Fruit fly (Drosophila melanogaster) whole organism, wandering third instar larva: ENCODE results near the gene CG8301.

Source experiments
- CG32264 ChIP-seq: fragments of 200-800 bp; sonication (Bioruptor generic); optimal IDR thresholded peaks from 2 replicates; lab custom pipeline; 2016; ENCODE audit warnings: missing biosample characterization, missing genetic modification characterization
- CG9705 ChIP-seq: fragments of 200-800 bp; sonication (Bioruptor generic); optimal IDR thresholded peaks from 2 replicates; lab custom pipeline; 2018; ENCODE audit warnings: missing biosample characterization, mild to moderate bottlenecking, missing genetic modification characterization
- CrebA ChIP-seq: fragments of 200-800 bp; sonication (Bioruptor generic); optimal IDR thresholded peaks from 2 replicates; lab custom pipeline; 2016; ENCODE audit warnings: missing biosample characterization, mild to moderate bottlenecking, missing genetic modification characterization, borderline replicate concordance
- Dfd ChIP-seq: fragments of >200 bp; optimal IDR thresholded peaks from 2 replicates; lab custom pipeline; 2017; ENCODE audit warnings: missing biosample characterization, missing genetic modification characterization
- Dif ChIP-seq: fragments of 200-275, 200-300 bp; sonication (Bioruptor generic); optimal IDR thresholded peaks from 2 replicates; lab custom pipeline; 2018; ENCODE audit warnings: missing biosample characterization, missing genetic modification characterization; ENCODE audit not compliant: partially characterized antibody
- GATAd ChIP-seq: sonication (Bioruptor generic); optimal IDR thresholded peaks from 2 replicates; lab custom pipeline; 2016; ENCODE audit warnings: missing biosample characterization, missing genetic modification characterization
- HLH106 ChIP-seq: fragments of 200-800 bp; optimal IDR thresholded peaks from 3 replicates; lab custom pipeline; 2019; ENCODE audit warnings: missing biosample characterization, mild to moderate bottlenecking, missing genetic modification characterization, moderate library complexity
- Hnf4 ChIP-seq: fragments of 200-800 bp; sonication (Bioruptor generic); optimal IDR thresholded peaks from 2 replicates; lab custom pipeline; 2016; ENCODE audit warnings: missing biosample characterization, mild to moderate bottlenecking, missing genetic modification characterization
- Hr78 ChIP-seq: fragments of >200 bp; optimal IDR thresholded peaks from 2 replicates; lab custom pipeline; 2017; ENCODE audit warnings: missing biosample characterization, missing genetic modification characterization
- Jra ChIP-seq: sonication (Bioruptor generic); optimal IDR thresholded peaks from 2 replicates; lab custom pipeline; 2016; ENCODE audit warnings: missing biosample characterization, missing genetic modification characterization
- Mio ChIP-seq: sonication (Bioruptor generic); optimal IDR thresholded peaks from 2 replicates; lab custom pipeline; 2016; ENCODE audit warnings: missing biosample characterization, missing genetic modification characterization
- Myc ChIP-seq: fragments of >200 bp; optimal IDR thresholded peaks from 2 replicates; lab custom pipeline; 2017
- N ChIP-seq: fragments of >200 bp; optimal IDR thresholded peaks from 2 replicates; lab custom pipeline; 2018; ENCODE audit warnings: missing biosample characterization, missing external identifiers, missing genetic modification characterization
- OdsH ChIP-seq: fragments of 200-800 bp; sonication (Bioruptor generic); optimal IDR thresholded peaks from 2 replicates; lab custom pipeline; 2016; ENCODE audit warnings: missing biosample characterization, mild to moderate bottlenecking, missing genetic modification characterization
- Rel ChIP-seq, 2 experiments: fragments of 200-800 bp; sonication (Bioruptor generic) in 1 of 2; optimal IDR thresholded peaks; 2 replicates in 1 of 2; 3 replicates in 1 of 2; lab custom pipeline; 2016 to 2019; ENCODE audit warnings: mild to moderate bottlenecking in 2 of 2, missing biosample characterization in 2 of 2, missing genetic modification characterization in 2 of 2, moderate library complexity in 1 of 2
- Sp1 ChIP-seq: fragments of 200-800 bp; sonication (Bioruptor generic); optimal IDR thresholded peaks from 3 replicates; lab custom pipeline; 2019; ENCODE audit warnings: missing biosample characterization, mild to moderate bottlenecking, missing genetic modification characterization, moderate library complexity
- Vsx2 ChIP-seq: fragments of 200-300, 225-300 bp; sonication (Bioruptor generic); optimal IDR thresholded peaks from 2 replicates; lab custom pipeline; 2018; ENCODE audit warnings: missing biosample characterization, missing genetic modification characterization; ENCODE audit not compliant: partially characterized antibody
- br ChIP-seq: fragments of 200-800 bp; sonication (Bioruptor generic); optimal IDR thresholded peaks from 2 replicates; lab custom pipeline; 2016; ENCODE audit warnings: missing biosample characterization, missing genetic modification characterization
- brk ChIP-seq: fragments of 200-800 bp; sonication (Bioruptor generic); optimal IDR thresholded peaks from 2 replicates; lab custom pipeline; 2016; ENCODE audit warnings: missing biosample characterization, mild to moderate bottlenecking, missing genetic modification characterization
- dl ChIP-seq, 2 experiments: fragments of 175-275, 200-275 bp in 1 of 2; fragments of 200-275 bp in 1 of 2; sonication (Bioruptor generic); optimal IDR thresholded peaks; lab custom pipeline; 2018; ENCODE audit warnings: mild to moderate bottlenecking in 2 of 2, missing biosample characterization in 2 of 2, missing genetic modification characterization in 2 of 2, moderate library complexity in 2 of 2; ENCODE audit not compliant: partially characterized antibody in 2 of 2, insufficient read depth in 1 of 2
- dmrt93B ChIP-seq: fragments of 200-800 bp; sonication (Bioruptor generic); optimal IDR thresholded peaks from 2 replicates; lab custom pipeline; 2018; ENCODE audit warnings: missing biosample characterization, mild to moderate bottlenecking, missing genetic modification characterization
- dsf ChIP-seq: sonication (Bioruptor generic); optimal IDR thresholded peaks from 2 replicates; lab custom pipeline; 2016; ENCODE audit warnings: missing biosample characterization, missing genetic modification characterization, borderline replicate concordance
- ey ChIP-seq: fragments of 200-800 bp; sonication (Bioruptor generic); optimal IDR thresholded peaks from 2 replicates; lab custom pipeline; 2016; ENCODE audit warnings: missing biosample characterization, missing genetic modification characterization
- foxo ChIP-seq, 2 experiments: fragments of 200-800 bp; sonication (Bioruptor generic); optimal IDR thresholded peaks; 2 replicates in 1 of 2; 3 replicates in 1 of 2; lab custom pipeline; 2016 to 2017; ENCODE audit warnings: missing biosample characterization in 2 of 2, missing genetic modification characterization in 2 of 2
- fru ChIP-seq: fragments of 200-800 bp; sonication (Bioruptor generic); optimal IDR thresholded peaks from 3 replicates; lab custom pipeline; 2016; ENCODE audit warnings: missing biosample characterization, mild to moderate bottlenecking, missing genetic modification characterization
- h ChIP-seq: fragments of 200-800 bp; sonication (Bioruptor generic); optimal IDR thresholded peaks from 3 replicates; lab custom pipeline; 2016; ENCODE audit warnings: missing biosample characterization, mild to moderate bottlenecking, missing genetic modification characterization
- jim ChIP-seq: fragments of 175-275, 200-325 bp; sonication (Bioruptor generic); optimal IDR thresholded peaks from 2 replicates; lab custom pipeline; 2016; ENCODE audit warnings: missing biosample characterization, mild to moderate bottlenecking, missing genetic modification characterization
- lola ChIP-seq: fragments of >200 bp; optimal IDR thresholded peaks from 2 replicates; lab custom pipeline; 2017; ENCODE audit warnings: missing biosample characterization, missing genetic modification characterization
- pan ChIP-seq: fragments of >200 bp; optimal IDR thresholded peaks from 2 replicates; lab custom pipeline; 2017
- psq ChIP-seq: fragments of 200-800 bp; sonication (Bioruptor generic); optimal IDR thresholded peaks from 3 replicates; lab custom pipeline; 2017; ENCODE audit warnings: missing biosample characterization, mild to moderate bottlenecking, missing genetic modification characterization, moderate library complexity
- rgr ChIP-seq: fragments of 200-800 bp; sonication (Bioruptor generic); optimal IDR thresholded peaks from 3 replicates; lab custom pipeline; 2016; ENCODE audit warnings: missing biosample characterization, mild to moderate bottlenecking, missing genetic modification characterization
- sage ChIP-seq: fragments of 200-800 bp; sonication (Bioruptor generic); optimal IDR thresholded peaks from 2 replicates; lab custom pipeline; 2016; ENCODE audit warnings: missing biosample characterization, mild to moderate bottlenecking, missing genetic modification characterization
- sv ChIP-seq: fragments of 200-800 bp; sonication (Bioruptor generic); optimal IDR thresholded peaks from 3 replicates; lab custom pipeline; 2016; ENCODE audit warnings: missing biosample characterization, missing genetic modification characterization
- tai ChIP-seq: sonication (Bioruptor generic); optimal IDR thresholded peaks from 2 replicates; lab custom pipeline; 2016; ENCODE audit warnings: missing biosample characterization, missing genetic modification characterization
- usp ChIP-seq: fragments of >200 bp; optimal IDR thresholded peaks from 2 replicates; lab custom pipeline; 2017; ENCODE audit warnings: missing biosample characterization, missing genetic modification characterization
- woc ChIP-seq: sonication (Bioruptor generic); optimal IDR thresholded peaks from 2 replicates; lab custom pipeline; 2016; ENCODE audit warnings: missing biosample characterization, mild to moderate bottlenecking, missing genetic modification characterization

CG8301 gene

DNA sequence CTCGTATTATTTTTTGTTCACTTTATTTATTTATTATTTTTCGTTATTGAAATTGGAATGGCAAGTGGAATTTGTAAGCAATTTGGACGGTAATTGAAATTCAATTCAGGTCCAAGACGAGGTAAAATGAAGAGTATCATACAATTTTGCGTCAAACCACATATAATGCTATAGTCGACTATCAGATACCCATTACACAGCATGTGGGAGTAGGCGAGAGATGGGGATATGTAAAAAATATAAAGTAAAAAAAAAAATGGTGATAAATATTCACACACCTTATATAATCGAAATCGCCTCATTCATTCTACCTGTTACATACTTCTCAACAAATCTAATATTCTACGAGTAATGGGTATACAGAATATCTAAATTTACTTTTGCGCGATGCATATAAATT, 31.1 kb downstream of the CG8301 start (continued):
- TF ChIP-seq psq (GFP tag; lab: Kevin White, UChicago): peak; percentile 6
- no peak for TF ChIP-seq GATAd (GFP tag; lab: Kevin White, UChicago)
- no peak for TF ChIP-seq Myc (lab: Kevin White, UChicago)

DNA sequence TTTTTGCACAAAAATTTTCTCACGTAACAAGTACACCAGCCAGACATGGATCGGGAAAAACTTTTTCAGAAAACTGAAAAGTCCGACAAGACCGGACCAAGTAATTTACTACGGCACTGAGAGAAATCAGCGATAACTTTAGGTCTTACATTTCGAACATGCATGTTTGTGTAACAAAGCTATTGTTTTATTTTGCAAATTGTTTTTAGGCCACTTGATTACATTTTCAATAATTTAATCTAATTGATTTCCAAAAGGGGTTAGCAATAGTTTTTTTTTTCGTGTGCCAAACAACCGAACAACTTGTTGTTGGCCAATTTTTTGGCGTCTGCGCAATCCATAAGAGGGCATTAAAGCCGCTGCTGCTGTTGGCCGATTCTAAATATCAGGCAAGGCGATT, 32.0 kb downstream of the CG8301 start:
- TF ChIP-seq psq (GFP tag; lab: Kevin White, UChicago): peak; percentile 72
- TF ChIP-seq h: peak; percentile 88
- peak; percentile 88 for TF ChIP-seq br
- peak; percentile 87 for TF ChIP-seq ey (GFP tag; lab: Kevin White, UChicago)
- peak; percentile 65 for TF ChIP-seq sage (GFP tag; lab: Kevin White, UChicago)
- TF ChIP-seq CG32264 (GFP tag; lab: Kevin White, UChicago): peak; percentile 70
- no peak for TF ChIP-seq Dif (GFP tag; lab: Kevin White, UChicago)
- peak; percentile 71 for TF ChIP-seq woc
- peak; percentile 63 for TF ChIP-seq dmrt93B (GFP tag; lab: Kevin White, UChicago)
- peak; percentile 84 for TF ChIP-seq rgr
- TF ChIP-seq sv (GFP tag; lab: Kevin White, UChicago): peak; percentile 3
- peak; percentile 26 for TF ChIP-seq CrebA (GFP tag; lab: Kevin White, UChicago)
- no peak for TF ChIP-seq Dfd (GFP tag; lab: Kevin White, UChicago)
- TF ChIP-seq foxo (GFP tag; optimal IDR thresholded peaks at IDR 0.05; lab: Kevin White, UChicago): peak; percentile 9 to 89
- TF ChIP-seq fru (GFP tag; lab: Kevin White, UChicago): peak; percentile 92
- TF ChIP-seq GATAd (GFP tag; lab: Kevin White, UChicago): no peak
- no peak for TF ChIP-seq dl (GFP tag; optimal IDR thresholded peaks at IDR 0.05; lab: Kevin White, UChicago; ENCODE audit: insufficient read depth in 1 of 2, partially characterized antibody in 2 of 2)
- no peak for TF ChIP-seq dsf
- peak; percentile 48 for TF ChIP-seq brk (GFP tag; lab: Kevin White, UChicago)
- TF ChIP-seq pan: no peak
- peak; percentile 55 for TF ChIP-seq tai
- TF ChIP-seq HLH106: peak; percentile 68
- no peak for TF ChIP-seq jim
- TF ChIP-seq Vsx2 (GFP tag; lab: Kevin White, UChicago): no peak
- TF ChIP-seq CG9705 (GFP tag; lab: Kevin White, UChicago): no peak
- no peak for TF ChIP-seq lola
- peak; percentile 81 for TF ChIP-seq OdsH
- peak; percentile 77 for TF ChIP-seq Rel (GFP tag; optimal IDR thresholded peaks at IDR 0.05; lab: Kevin White, UChicago)
- TF ChIP-seq Rel (tag; optimal IDR thresholded peaks at IDR 0.05; lab: Kevin White, UChicago): no peak
- peak; percentile 18 for TF ChIP-seq Jra
- no peak for TF ChIP-seq Hr78 (GFP tag; lab: Kevin White, UChicago)
- peak; percentile 74 for TF ChIP-seq Sp1 (GFP tag; lab: Kevin White, UChicago)
- peak; percentile 86 for TF ChIP-seq Hnf4 (GFP tag; lab: Kevin White, UChicago)

DNA sequence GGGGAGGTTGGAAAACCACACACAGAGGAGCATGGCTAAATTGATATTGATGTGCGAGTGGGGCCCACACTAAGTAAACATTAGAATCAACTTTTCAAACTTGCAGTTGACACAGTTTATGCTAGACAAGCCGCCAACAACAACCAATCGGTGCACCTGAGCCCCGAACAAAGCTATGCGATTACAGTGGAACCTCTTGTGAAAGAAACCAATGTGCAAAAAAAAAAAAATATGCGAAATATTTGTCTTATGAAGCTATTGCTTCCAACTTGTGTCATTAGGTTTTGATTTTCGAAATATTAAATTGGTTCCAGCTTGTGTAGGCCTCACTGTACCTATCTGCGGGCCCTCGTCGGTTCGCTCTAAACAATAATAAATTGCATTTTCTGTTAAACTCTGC, 37.2 kb downstream of the CG8301 start:
- TF ChIP-seq dl (GFP tag; optimal IDR thresholded peaks at IDR 0.05; lab: Kevin White, UChicago; ENCODE audit: insufficient read depth in 1 of 2, partially characterized antibody in 2 of 2): no peak
- TF ChIP-seq HLH106: peak; percentile 48
- TF ChIP-seq brk (GFP tag; lab: Kevin White, UChicago): no peak
- no peak for TF ChIP-seq Jra
- no peak for TF ChIP-seq Myc (lab: Kevin White, UChicago)
- TF ChIP-seq br: peak; percentile 44
- TF ChIP-seq Hr78 (GFP tag; lab: Kevin White, UChicago): no peak
- TF ChIP-seq lola: no peak
- no peak for TF ChIP-seq tai
- TF ChIP-seq N (GFP tag; lab: Kevin White, UChicago): no peak
- TF ChIP-seq sage (GFP tag; lab: Kevin White, UChicago): no peak
- no peak for TF ChIP-seq Dfd (GFP tag; lab: Kevin White, UChicago)
- TF ChIP-seq fru (GFP tag; lab: Kevin White, UChicago): peak; percentile 48
- no peak for TF ChIP-seq Mio (GFP tag; lab: Kevin White, UChicago)
- TF ChIP-seq CG9705 (GFP tag; lab: Kevin White, UChicago): no peak
- peak in 1 of 2 experiments; percentile 61 for TF ChIP-seq foxo (GFP tag; optimal IDR thresholded peaks at IDR 0.05; lab: Kevin White, UChicago)
- TF ChIP-seq Hnf4 (GFP tag; lab: Kevin White, UChicago): peak; percentile 46
- TF ChIP-seq OdsH: peak; percentile 24
- TF ChIP-seq Dif (GFP tag; lab: Kevin White, UChicago): no peak
- no peak for TF ChIP-seq GATAd (GFP tag; lab: Kevin White, UChicago)
- TF ChIP-seq usp (GFP tag; lab: Kevin White, UChicago): no peak
- TF ChIP-seq dmrt93B (GFP tag; lab: Kevin White, UChicago): peak; percentile 44
- TF ChIP-seq sv (GFP tag; lab: Kevin White, UChicago): peak; percentile 7
- no peak for TF ChIP-seq dsf
- no peak for TF ChIP-seq CG32264 (GFP tag; lab: Kevin White, UChicago)
- no peak for TF ChIP-seq CrebA (GFP tag; lab: Kevin White, UChicago)
- TF ChIP-seq rgr: peak; percentile 32
- no peak for TF ChIP-seq pan
- peak; percentile 55 for TF ChIP-seq ey (GFP tag; lab: Kevin White, UChicago)
- TF ChIP-seq h: peak; percentile 57
